Fruit fly (Drosophila melanogaster): Measurements from ENCODE around the gene CG5342.

- TF ChIP-seq rgr (GFP tag; optimal IDR thresholded peaks at IDR 0.05) (no peak), Hr83 (GFP tag; optimal IDR thresholded peaks at IDR 0.05; ENCODE audit: poor library complexity, severe bottlenecking) (no peak), usp (GFP tag; optimal IDR thresholded peaks at IDR 0.05) (no peak), psq (GFP tag; optimal IDR thresholded peaks at IDR 0.05) (no peak), Hr78 (GFP tag; optimal IDR thresholded peaks at IDR 0.05) (no peak), foxo (GFP tag; optimal IDR thresholded peaks at IDR 0.05) (no peak)
Measured at dm6 chr3R:11542899-11543619, 35.6 kb upstream of the CG5342 start, which contains the start of gene dpr4.
